Worm (Caenorhabditis elegans): Measurements from ENCODE around the gene col-115.
"Not testable (repeated sequence)": the region's sequence is repeated elsewhere in the genome, so short reads cannot be mapped to it uniquely, and the experiment has no call there.

DNA sequence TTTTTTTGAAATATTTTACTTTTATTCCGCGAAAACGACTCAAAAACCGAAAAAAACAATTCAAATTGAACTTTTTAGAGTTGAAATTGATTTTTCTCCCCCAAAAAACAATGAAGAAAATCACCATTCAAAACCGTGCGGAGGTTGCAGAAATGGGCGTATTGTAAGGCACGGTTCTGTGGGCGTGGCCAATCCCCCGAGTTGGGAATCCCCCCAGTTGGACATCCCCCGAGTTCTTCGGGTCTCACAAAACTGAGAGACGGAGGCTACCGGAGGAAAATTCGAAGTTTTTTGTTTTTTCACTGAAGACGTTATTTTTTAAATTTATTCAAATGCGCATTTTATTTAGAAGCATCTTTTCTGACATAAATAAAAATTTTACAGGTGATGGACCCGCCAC, 40.2 kb upstream of the col-115 start, which contains the start of gene mcm-3AP:
- not testable (repeated sequence) for TF ChIP-seq ceh-40 (GFP tag; IDR thresholded peaks at IDR 0.05); T07F8.4 (tag; optimal IDR thresholded peaks at IDR 0.05); unc-62 (GFP tag; optimal IDR thresholded peaks at IDR 0.05); Y56A3A.18 (GFP tag; IDR thresholded peaks at IDR 0.05); madf-8 (GFP tag; conservative IDR thresholded peaks at IDR 0.05)
- TF ChIP-seq attf-3 (GFP tag; conservative IDR thresholded peaks at IDR 0.05): peak; percentile 79
